Fruit fly (Drosophila melanogaster): ENCODE measurements around the gene Atg4a.

dm6 chr2L:1070332-1070731 lies 10.4 kb upstream of the Atg4a start:
- TF ChIP-seq psq (optimal IDR thresholded peaks at IDR 0.05) = no peak
- no peak for TF ChIP-seq usp (GFP tag; optimal IDR thresholded peaks at IDR 0.05)
- no peak for TF ChIP-seq CG8478 (optimal IDR thresholded peaks at IDR 0.05)
- no peak for TF ChIP-seq pan (optimal IDR thresholded peaks at IDR 0.05)
- no peak for TF ChIP-seq Dll (optimal IDR thresholded peaks at IDR 0.05)
- TF ChIP-seq EcR (GFP tag; optimal IDR thresholded peaks at IDR 0.05) = no peak

Data from whole organism.